Fruit fly (Drosophila melanogaster): ENCODE data around the gene slp1.

DNA sequence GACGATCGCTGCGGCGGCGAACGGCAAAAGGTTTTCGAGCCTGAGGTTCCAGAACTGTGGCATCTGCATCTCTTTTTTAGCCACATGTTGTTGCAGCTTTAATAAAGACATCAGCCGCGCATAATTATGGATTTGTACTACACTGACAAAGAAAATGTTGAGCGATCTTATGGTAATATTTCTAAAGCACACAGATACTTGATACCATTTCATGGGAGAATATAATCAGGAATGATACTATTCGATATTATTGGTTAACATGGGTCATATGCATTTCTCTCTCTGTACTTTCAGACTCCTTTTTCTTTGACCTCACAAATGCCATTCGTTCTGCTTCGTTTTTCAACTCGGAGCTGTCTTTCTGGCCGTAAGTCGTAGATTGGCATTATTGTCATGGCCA lies 26.6 kb downstream of the slp1 start:
- no peak for TF ChIP-seq psq (GFP tag; optimal IDR thresholded peaks at IDR 0.05)
- TF ChIP-seq woc (GFP tag; optimal IDR thresholded peaks at IDR 0.05): no peak
- no peak for TF ChIP-seq Rel (GFP tag; optimal IDR thresholded peaks at IDR 0.05)
- no peak for TF ChIP-seq Rel (tag; optimal IDR thresholded peaks at IDR 0.05)
- TF ChIP-seq usp (GFP tag; optimal IDR thresholded peaks at IDR 0.05): no peak
- no peak for TF ChIP-seq Abd-B (GFP tag; optimal IDR thresholded peaks at IDR 0.05)
- TF ChIP-seq h (GFP tag; optimal IDR thresholded peaks at IDR 0.05): peak; percentile 28
- TF ChIP-seq Jra (GFP tag; optimal IDR thresholded peaks at IDR 0.05): no peak
- peak; percentile 6 for TF ChIP-seq fru (GFP tag; optimal IDR thresholded peaks at IDR 0.05)
- TF ChIP-seq sv (GFP tag; optimal IDR thresholded peaks at IDR 0.05): no peak
- TF ChIP-seq pan (optimal IDR thresholded peaks at IDR 0.05): no peak
- TF ChIP-seq rgr (GFP tag; optimal IDR thresholded peaks at IDR 0.05): peak; percentile 4
- no peak for TF ChIP-seq Myc (optimal IDR thresholded peaks at IDR 0.05)

Data from whole organism, wandering third instar larva.